Fruit fly (Drosophila melanogaster) whole organism, embryonic: Measurements from ENCODE around the gene Sec61alpha.

Source experiments
- CG3163 ChIP-seq: fragments of 200-800 bp; sonication (Bioruptor generic); optimal IDR thresholded peaks from 3 replicates; lab custom pipeline; 2016; ENCODE audit warnings: missing biosample characterization, missing genetic modification characterization
- CoRest ChIP-seq: fragments of 200-800 bp; sonication (Bioruptor generic); optimal IDR thresholded peaks from 3 replicates; lab custom pipeline; 2018; ENCODE audit warnings: missing biosample characterization, mild to moderate bottlenecking, missing genetic modification characterization, moderate library complexity
- Dip3 ChIP-seq: fragments of 200-800 bp; sonication (Bioruptor generic); optimal IDR thresholded peaks from 3 replicates; lab custom pipeline; 2016; ENCODE audit warnings: missing biosample characterization, missing genetic modification characterization
- NFAT ChIP-seq: fragments of 200-800 bp; sonication (Bioruptor generic); IDR thresholded peaks from 2 replicates; pipeline ENCODE4 v1.3.6; 2022; ENCODE audit warnings: missing biosample characterization, missing genetic modification characterization
- PHDP ChIP-seq: fragments of 200-800 bp; sonication (Bioruptor generic); optimal IDR thresholded peaks from 3 replicates; lab custom pipeline; 2018; ENCODE audit warnings: missing biosample characterization, mild to moderate bottlenecking, missing genetic modification characterization, moderate library complexity
- btn ChIP-seq: fragments of 200-800 bp; sonication (Bioruptor generic); optimal IDR thresholded peaks from 2 replicates; lab custom pipeline; 2016; ENCODE audit warnings: missing biosample characterization, missing genetic modification characterization
- en ChIP-seq: fragments of 200-800 bp; sonication (Bioruptor generic); optimal IDR thresholded peaks from 2 replicates; lab custom pipeline; 2016; ENCODE audit warnings: missing biosample characterization, missing genetic modification characterization
- ranshi ChIP-seq: fragments of 200-800 bp; sonication (Bioruptor generic); IDR thresholded peaks from 2 replicates; pipeline ENCODE4 v1.3.6; 2022; ENCODE audit warnings: missing biosample characterization, missing genetic modification characterization
- tna ChIP-seq: fragments of 200-800 bp; sonication (Bioruptor generic); IDR thresholded peaks from 2 replicates; pipeline ENCODE4 v1.3.6; 2022; ENCODE audit warnings: missing biosample characterization, missing genetic modification characterization; ENCODE audit not compliant: partially characterized antibody
- trem ChIP-seq: fragments of 200-800 bp; optimal IDR thresholded peaks from 3 replicates; lab custom pipeline; 2019; ENCODE audit warnings: missing biosample characterization, mild to moderate bottlenecking, missing genetic modification characterization, moderate library complexity

dm6 chr2L:6503724-6504037 is 23.3 kb upstream of the Sec61alpha start:
- TF ChIP-seq CG3163 (GFP tag; lab: Kevin White, UChicago) = no peak
- no peak for TF ChIP-seq tna (GFP tag; lab: Robert Waterston, UW)
- no peak for TF ChIP-seq ranshi
- TF ChIP-seq PHDP (tag; lab: Kevin White, UChicago) = no peak
- TF ChIP-seq CoRest (tag; lab: Kevin White, UChicago) = no peak
- TF ChIP-seq NFAT (GFP tag; lab: Robert Waterston, UW) = no peak
- no peak for TF ChIP-seq btn (GFP tag; lab: Kevin White, UChicago)
- no peak for TF ChIP-seq en (GFP tag; lab: Kevin White, UChicago)
- TF ChIP-seq Dip3 (GFP tag; lab: Kevin White, UChicago) = no peak
- TF ChIP-seq trem (tag; lab: Kevin White, UChicago) = no peak
